Worm (Caenorhabditis elegans): ENCODE results near the gene rev-3.
A peak's percentile ranks its signal among the peaks of the same experiment; 100 is the strongest.

rev-3 gene

ce11 chrIII:5740666-5741065, 49.8 kb downstream of the rev-3 start, which contains the start of gene B0244.16:
Gene B0244.16 (plus strand): TSS chrIII:5740966.
- TF ChIP-seq dao-5 (tag; optimal IDR thresholded peaks at IDR 0.05) (no peak), him-1 (tag; optimal IDR thresholded peaks at IDR 0.05) (no peak), W03F9.2 (tag; optimal IDR thresholded peaks at IDR 0.05) (no peak)

- TF ChIP-seq dao-5 (tag; optimal IDR thresholded peaks at IDR 0.05) (no peak), him-1 (tag; optimal IDR thresholded peaks at IDR 0.05) (no peak), W03F9.2 (tag; optimal IDR thresholded peaks at IDR 0.05) (no peak)
These were observed 52.7 kb downstream of the rev-3 start, which contains the start of gene B0244.6 for ce11 chrIII:5737708-5738107. Gene B0244.6 (plus strand): TSS chrIII:5738008.

- TF ChIP-seq dao-5 (tag; optimal IDR thresholded peaks at IDR 0.05) (no peak), W03F9.2 (tag; optimal IDR thresholded peaks at IDR 0.05) (no peak), him-1 (tag; optimal IDR thresholded peaks at IDR 0.05) (no peak)
These were observed 55.5 kb downstream of the rev-3 start, which contains the start of gene B0244.10 for ce11 chrIII:5734905-5735304. Gene B0244.10 (plus strand): TSS chrIII:5735158.

ce11 chrIII:5734328-5734727, 56.1 kb downstream of the rev-3 start:
- no peak for TF ChIP-seq dao-5 (tag; optimal IDR thresholded peaks at IDR 0.05)
- TF ChIP-seq him-1 (tag; optimal IDR thresholded peaks at IDR 0.05), result no peak
- no peak for TF ChIP-seq W03F9.2 (tag; optimal IDR thresholded peaks at IDR 0.05)

- TF ChIP-seq dao-5 (tag; optimal IDR thresholded peaks at IDR 0.05) (no peak), W03F9.2 (tag; optimal IDR thresholded peaks at IDR 0.05) (no peak), him-1 (tag; optimal IDR thresholded peaks at IDR 0.05) (no peak)
These were observed 57.5 kb downstream of the rev-3 start, which contains the start of gene B0244.17 for ce11 chrIII:5732925-5733324. Gene B0244.17 (plus strand): TSS chrIII:5733225.

ce11 chrIII:5730980-5731636, 59.3 kb downstream of the rev-3 start, which contains the start of the genes B0244.9 and B0244.7:
Gene B0244.9 (minus strand): TSS chrIII:5731030.
Gene B0244.7 (plus strand): TSS chrIII:5731501.
- TF ChIP-seq dao-5 (tag; optimal IDR thresholded peaks at IDR 0.05) (no peak), him-1 (tag; optimal IDR thresholded peaks at IDR 0.05) (no peak), W03F9.2 (tag; optimal IDR thresholded peaks at IDR 0.05) (no peak)

- TF ChIP-seq dao-5 (tag; optimal IDR thresholded peaks at IDR 0.05) (no peak), him-1 (tag; optimal IDR thresholded peaks at IDR 0.05) (no peak), W03F9.2 (tag; optimal IDR thresholded peaks at IDR 0.05) (no peak)
These were observed 60.4 kb downstream of the rev-3 start for ce11 chrIII:5730041-5730440.

- TF ChIP-seq dao-5 (tag; optimal IDR thresholded peaks at IDR 0.05), result no peak
These were observed 61.1 kb downstream of the rev-3 start for ce11 chrIII:5729367-5729766.

ce11 chrIII:5727827-5728226, 62.6 kb downstream of the rev-3 start, which contains the start of gene egg-1:
Gene egg-1 (plus strand): TSS chrIII:5728180.
- TF ChIP-seq dao-5 (tag; optimal IDR thresholded peaks at IDR 0.05) (no peak), W03F9.2 (tag; optimal IDR thresholded peaks at IDR 0.05) (peak; percentile 39)
